Worm (Caenorhabditis elegans): ENCODE results near the gene bath-9.

Gene bath-9

ce11 chrII:3376789-3377188 lies at the start of gene bath-9:
Gene bath-9 (plus strand): TSS chrII:3377089.
- TF ChIP-seq che-1 (tag; optimal IDR thresholded peaks at IDR 0.05): no peak
- no peak for TF ChIP-seq elt-2 (tag; optimal IDR thresholded peaks at IDR 0.05)
- TF ChIP-seq pros-1 (tag; optimal IDR thresholded peaks at IDR 0.05): no peak
- TF ChIP-seq zip-5 (tag; optimal IDR thresholded peaks at IDR 0.05): no peak
- TF ChIP-seq ceh-18 (tag; optimal IDR thresholded peaks at IDR 0.05): no peak
- TF ChIP-seq ceh-14 (tag; optimal IDR thresholded peaks at IDR 0.05): no peak
- TF ChIP-seq syd-9 (tag; optimal IDR thresholded peaks at IDR 0.05): no peak
- no peak for TF ChIP-seq sox-2 (GFP tag; IDR thresholded peaks at IDR 0.05)
- TF ChIP-seq C08G9.2 (tag; optimal IDR thresholded peaks at IDR 0.05): no peak
- TF ChIP-seq ref-2 (tag; optimal IDR thresholded peaks at IDR 0.05): no peak
- no peak for TF ChIP-seq ttx-3 (tag; optimal IDR thresholded peaks at IDR 0.05)
- TF ChIP-seq ceh-19 (GFP tag; optimal IDR thresholded peaks at IDR 0.05): no peak
- TF ChIP-seq ets-4 (tag; optimal IDR thresholded peaks at IDR 0.05): no peak
- TF ChIP-seq ceh-2 (tag; optimal IDR thresholded peaks at IDR 0.05): no peak

- no peak for TF ChIP-seq pqm-1 (tag; optimal IDR thresholded peaks at IDR 0.05)
- no peak for TF ChIP-seq ceh-30 (tag; optimal IDR thresholded peaks at IDR 0.05)
- TF ChIP-seq ceh-2 (tag; optimal IDR thresholded peaks at IDR 0.05): no peak
- TF ChIP-seq unc-42 (tag; optimal IDR thresholded peaks at IDR 0.05): no peak
- TF ChIP-seq pha-4 (tag; optimal IDR thresholded peaks at IDR 0.05): no peak
- TF ChIP-seq sdc-2 (tag; optimal IDR thresholded peaks at IDR 0.05): no peak
- TF ChIP-seq gmeb-2 (tag; optimal IDR thresholded peaks at IDR 0.05): no peak
- no peak for TF ChIP-seq nfya-1 (tag; optimal IDR thresholded peaks at IDR 0.05)
- TF ChIP-seq lin-11 (tag; optimal IDR thresholded peaks at IDR 0.05): no peak
- TF ChIP-seq ceh-45 (GFP tag; IDR thresholded peaks at IDR 0.05): no peak
- TF ChIP-seq ceh-34 (tag; optimal IDR thresholded peaks at IDR 0.05): no peak
- TF ChIP-seq F13H6.1 (tag; optimal IDR thresholded peaks at IDR 0.05): no peak
- TF ChIP-seq Y22D7AL.16 (tag; optimal IDR thresholded peaks at IDR 0.05): no peak
- TF ChIP-seq hlh-6 (tag; optimal IDR thresholded peaks at IDR 0.05): no peak
- TF ChIP-seq ceh-6 (GFP tag; optimal IDR thresholded peaks at IDR 0.05): no peak
- TF ChIP-seq sox-4 (tag; optimal IDR thresholded peaks at IDR 0.05): no peak
These were observed 49.8 kb upstream of the bath-9 start, which contains the start of gene Y46D2A.3 for ce11 chrII:3327104-3327503. Gene Y46D2A.3 (minus strand): TSS chrII:3327204.

- no peak for TF ChIP-seq unc-86 (tag; optimal IDR thresholded peaks at IDR 0.05)
- no peak for TF ChIP-seq unc-3 (GFP tag; conservative IDR thresholded peaks at IDR 0.05)
- no peak for TF ChIP-seq unc-3 (tag; optimal IDR thresholded peaks at IDR 0.05)
- no peak for TF ChIP-seq ceh-30 (tag; optimal IDR thresholded peaks at IDR 0.05)
- no peak for TF ChIP-seq hlh-13 (GFP tag; optimal IDR thresholded peaks at IDR 0.05)
- no peak for TF ChIP-seq K02D7.2 (tag; optimal IDR thresholded peaks at IDR 0.05)
- no peak for TF ChIP-seq pax-1 (tag; optimal IDR thresholded peaks at IDR 0.05)
- no peak for TF ChIP-seq hlh-15 (tag; optimal IDR thresholded peaks at IDR 0.05)
- no peak for TF ChIP-seq fax-1 (tag; optimal IDR thresholded peaks at IDR 0.05)
- TF ChIP-seq pat-9 (tag; optimal IDR thresholded peaks at IDR 0.05): no peak
- TF ChIP-seq pag-3 (tag; optimal IDR thresholded peaks at IDR 0.05; ENCODE audit: borderline replicate concordance): no peak
- no peak for TF ChIP-seq ets-4 (tag; optimal IDR thresholded peaks at IDR 0.05)
- no peak for TF ChIP-seq ama-1 (optimal IDR thresholded peaks at IDR 0.05)
- TF ChIP-seq gmeb-2 (tag; optimal IDR thresholded peaks at IDR 0.05): no peak
These were observed 44.9 kb upstream of the bath-9 start, which contains the start of gene irld-27 for ce11 chrII:3332039-3332438. Gene irld-27 (plus strand): TSS chrII:3332339.

ce11 chrII:3337039-3337438 lies 39.9 kb upstream of the bath-9 start, which contains the start of gene F14D2.19:
Gene F14D2.19 (minus strand): TSS chrII:3337139.
- TF ChIP-seq nfya-1 (tag; optimal IDR thresholded peaks at IDR 0.05): no peak
- no peak for TF ChIP-seq tbx-2 (tag; optimal IDR thresholded peaks at IDR 0.05)
- no peak for TF ChIP-seq ceh-19 (GFP tag; optimal IDR thresholded peaks at IDR 0.05)
- no peak for TF ChIP-seq nhr-11 (tag; optimal IDR thresholded peaks at IDR 0.05)
- TF ChIP-seq hlh-6 (tag; optimal IDR thresholded peaks at IDR 0.05): no peak
- no peak for TF ChIP-seq syd-9 (tag; optimal IDR thresholded peaks at IDR 0.05)
- no peak for TF ChIP-seq mec-3 (tag; optimal IDR thresholded peaks at IDR 0.05; ENCODE audit: borderline replicate concordance)
- TF ChIP-seq ref-2 (tag; optimal IDR thresholded peaks at IDR 0.05): no peak
- no peak for TF ChIP-seq unc-86 (tag; optimal IDR thresholded peaks at IDR 0.05)
- TF ChIP-seq rnt-1 (tag; optimal IDR thresholded peaks at IDR 0.05): no peak
- no peak for TF ChIP-seq ceh-48 (tag; optimal IDR thresholded peaks at IDR 0.05)
- no peak for TF ChIP-seq sox-4 (tag; optimal IDR thresholded peaks at IDR 0.05)
- TF ChIP-seq elt-4 (tag; optimal IDR thresholded peaks at IDR 0.05): no peak
- no peak for TF ChIP-seq nhr-232 (tag; optimal IDR thresholded peaks at IDR 0.05)
- no peak for TF ChIP-seq hlh-8 (tag; optimal IDR thresholded peaks at IDR 0.05)

Measured in whole organism, late embryonic.